Fruit fly (Drosophila melanogaster) S2 (cell line): ENCODE measurements around the gene CG14453.

Source experiments
- CG8478 ChIP-seq: fragments of >200 bp; optimal IDR thresholded peaks from 2 replicates; lab custom pipeline; 2018
- CTCF ChIP-seq, 2 experiments: fragments of >200 bp; optimal IDR thresholded peaks; 2 replicates each; lab custom pipeline; 2018

DNA sequence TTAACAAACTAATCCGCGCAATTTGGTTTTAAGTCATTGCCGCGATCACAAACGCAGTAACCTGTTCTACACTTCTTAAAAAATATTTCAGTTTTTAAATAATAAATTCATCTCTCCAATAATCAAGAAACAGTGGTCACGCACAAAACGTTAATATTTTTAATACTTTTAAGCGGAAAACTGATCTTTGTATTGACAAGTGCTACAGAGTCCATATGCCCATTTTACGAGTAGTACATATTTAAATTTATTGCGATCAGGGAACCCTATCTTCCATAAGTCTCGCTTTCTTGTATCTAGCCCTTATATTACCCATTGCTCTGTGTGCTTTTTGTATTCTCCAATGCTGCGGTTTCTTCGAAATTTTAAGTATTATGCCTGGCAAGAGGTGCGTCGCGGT, 35.6 kb downstream of the CG14453 start, which contains the start of gene CG32454:
- TF ChIP-seq CTCF (optimal IDR thresholded peaks at IDR 0.05; lab: Kevin White, UChicago) (no peak), CG8478 (lab: Kevin White, UChicago) (no peak)
